Worm (Caenorhabditis elegans): Measurements from ENCODE around the gene ZC132.11.

- no peak for TF ChIP-seq B0035.1 (tag; optimal IDR thresholded peaks at IDR 0.05)
- TF ChIP-seq let-607 (tag; optimal IDR thresholded peaks at IDR 0.05): no peak
- no peak for TF ChIP-seq aptf-2 (GFP tag; conservative IDR thresholded peaks at IDR 0.05)
- TF ChIP-seq pbrm-1 (GFP tag; IDR thresholded peaks at IDR 0.05): no peak
- no peak for TF ChIP-seq mcd-1 (GFP tag; IDR thresholded peaks at IDR 0.05)
- no peak for TF ChIP-seq attf-6 (GFP tag; IDR thresholded peaks at IDR 0.05)
- TF ChIP-seq pha-4 (tag; optimal IDR thresholded peaks at IDR 0.05): no peak
- TF ChIP-seq snpc-1.1 (tag; optimal IDR thresholded peaks at IDR 0.05; ENCODE audit: insufficient read depth): no peak
- TF ChIP-seq D2030.7 (GFP tag; IDR thresholded peaks at IDR 0.05): no peak
- no peak for TF ChIP-seq ama-1 (optimal IDR thresholded peaks at IDR 0.05)
- TF ChIP-seq ama-1 (GFP tag; optimal IDR thresholded peaks at IDR 0.05): no peak
- no peak for TF ChIP-seq attf-5 (GFP tag; optimal IDR thresholded peaks at IDR 0.05)
- TF ChIP-seq unc-62 (GFP tag; optimal IDR thresholded peaks at IDR 0.05): no peak
- no peak for TF ChIP-seq bed-2 (GFP tag; IDR thresholded peaks at IDR 0.05)
Measured at ce11 chrV:4295920-4296319, 2.6 kb downstream of the ZC132.11 start, which contains the start of gene F47D2.11.

Data from whole organism, young adult.